Worm (Caenorhabditis elegans): Measurements from ENCODE around the gene ced-13.
A peak's percentile ranks its signal among the peaks of the same experiment; 100 is the strongest.

Gene ced-13

ce11 chrX:8286164-8286563 lies 13.3 kb downstream of the ced-13 start:
- TF ChIP-seq ceh-83 (GFP tag; optimal IDR thresholded peaks at IDR 0.05) (no peak), elt-3 (tag; optimal IDR thresholded peaks at IDR 0.05) (no peak), sem-2 (GFP tag; optimal IDR thresholded peaks at IDR 0.05) (no peak), nhr-12 (tag; optimal IDR thresholded peaks at IDR 0.05) (no peak)

ce11 chrX:8285169-8285796 lies 14.2 kb downstream of the ced-13 start, which contains the start of the genes fis-2 and F13B9.2:
Gene fis-2 (minus strand): TSS chrX:8285219.
Gene F13B9.2 (plus strand): TSS chrX:8285683.
- TF ChIP-seq nhr-28 (tag; optimal IDR thresholded peaks at IDR 0.05) = no peak
- TF ChIP-seq nhr-237 (tag; optimal IDR thresholded peaks at IDR 0.05) = no peak
- TF ChIP-seq cnd-1 (tag; optimal IDR thresholded peaks at IDR 0.05) = no peak
- peak; percentile 1 for TF ChIP-seq blmp-1 (tag; optimal IDR thresholded peaks at IDR 0.05)
- TF ChIP-seq pha-4 (tag; optimal IDR thresholded peaks at IDR 0.05) = no peak
- no peak for TF ChIP-seq mep-1 (tag; optimal IDR thresholded peaks at IDR 0.05)
- peak; percentile 89 for TF ChIP-seq elt-1 (tag; optimal IDR thresholded peaks at IDR 0.05; ENCODE audit: borderline replicate concordance, insufficient read depth)
- TF ChIP-seq nhr-76 (tag; optimal IDR thresholded peaks at IDR 0.05) = no peak
- no peak for TF ChIP-seq mls-2 (tag; optimal IDR thresholded peaks at IDR 0.05)
- TF ChIP-seq mab-5 (tag; optimal IDR thresholded peaks at IDR 0.05) = no peak
- no peak for TF ChIP-seq zip-8 (tag; optimal IDR thresholded peaks at IDR 0.05)
- no peak for TF ChIP-seq nhr-2 (tag; optimal IDR thresholded peaks at IDR 0.05)
- TF ChIP-seq flh-1 (GFP tag; optimal IDR thresholded peaks at IDR 0.05) = no peak
- TF ChIP-seq unc-39 (tag; optimal IDR thresholded peaks at IDR 0.05) = no peak
- peak; percentile 36 for TF ChIP-seq ham-2 (GFP tag; optimal IDR thresholded peaks at IDR 0.05)
- TF ChIP-seq hlh-1 (tag; optimal IDR thresholded peaks at IDR 0.05) = no peak
- TF ChIP-seq ceh-43 (GFP tag; optimal IDR thresholded peaks at IDR 0.05) = no peak
- no peak for TF ChIP-seq nhr-12 (tag; optimal IDR thresholded peaks at IDR 0.05)
- TF ChIP-seq ztf-11 (tag; optimal IDR thresholded peaks at IDR 0.05) = no peak
- TF ChIP-seq sem-2 (GFP tag; optimal IDR thresholded peaks at IDR 0.05) = no peak

DNA sequence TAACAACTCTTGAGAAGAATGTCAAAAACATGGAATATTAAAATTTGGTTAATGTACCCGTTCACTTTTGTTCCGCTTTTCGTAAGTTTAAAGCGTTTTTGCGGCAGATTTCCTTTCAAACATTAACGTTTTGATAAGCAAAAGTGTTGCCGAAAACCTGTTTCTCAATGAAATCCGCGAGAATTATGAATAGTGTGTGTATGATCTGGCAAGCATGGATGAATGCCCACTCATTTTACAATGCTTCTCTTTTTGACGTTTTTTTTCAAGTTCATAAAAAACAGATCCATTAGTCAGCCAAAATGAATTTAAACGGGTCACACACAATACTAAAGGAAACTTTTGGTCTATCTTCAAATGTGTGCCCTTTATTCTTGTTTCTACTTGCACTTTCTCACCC lies 15.5 kb downstream of the ced-13 start:
- TF ChIP-seq flh-1 (GFP tag; optimal IDR thresholded peaks at IDR 0.05) = no peak
- no peak for TF ChIP-seq ceh-43 (GFP tag; optimal IDR thresholded peaks at IDR 0.05)
- TF ChIP-seq nhr-12 (tag; optimal IDR thresholded peaks at IDR 0.05) = no peak
- no peak for TF ChIP-seq lsy-2 (tag; optimal IDR thresholded peaks at IDR 0.05)
- no peak for TF ChIP-seq unc-62 (GFP tag; optimal IDR thresholded peaks at IDR 0.05)
- no peak for TF ChIP-seq ztf-11 (tag; optimal IDR thresholded peaks at IDR 0.05)

- TF ChIP-seq tbx-8 (GFP tag; optimal IDR thresholded peaks at IDR 0.05) = no peak
- no peak for TF ChIP-seq sptf-1 (tag; optimal IDR thresholded peaks at IDR 0.05)
- no peak for TF ChIP-seq unc-120 (tag; optimal IDR thresholded peaks at IDR 0.05; ENCODE audit: poor library complexity, severe bottlenecking)
- no peak for TF ChIP-seq ztf-11 (tag; optimal IDR thresholded peaks at IDR 0.05)
- TF ChIP-seq flh-1 (GFP tag; optimal IDR thresholded peaks at IDR 0.05) = no peak
- TF ChIP-seq unc-39 (tag; optimal IDR thresholded peaks at IDR 0.05) = no peak
- no peak for TF ChIP-seq ceh-43 (GFP tag; optimal IDR thresholded peaks at IDR 0.05)
- TF ChIP-seq pha-4 (tag; optimal IDR thresholded peaks at IDR 0.05) = no peak
- no peak for TF ChIP-seq snpc-4 (tag; optimal IDR thresholded peaks at IDR 0.05)
- no peak for TF ChIP-seq lsy-2 (tag; optimal IDR thresholded peaks at IDR 0.05)
- TF ChIP-seq zip-8 (tag; optimal IDR thresholded peaks at IDR 0.05) = no peak
These were observed 22.5 kb downstream of the ced-13 start for ce11 chrX:8276984-8277383.

DNA sequence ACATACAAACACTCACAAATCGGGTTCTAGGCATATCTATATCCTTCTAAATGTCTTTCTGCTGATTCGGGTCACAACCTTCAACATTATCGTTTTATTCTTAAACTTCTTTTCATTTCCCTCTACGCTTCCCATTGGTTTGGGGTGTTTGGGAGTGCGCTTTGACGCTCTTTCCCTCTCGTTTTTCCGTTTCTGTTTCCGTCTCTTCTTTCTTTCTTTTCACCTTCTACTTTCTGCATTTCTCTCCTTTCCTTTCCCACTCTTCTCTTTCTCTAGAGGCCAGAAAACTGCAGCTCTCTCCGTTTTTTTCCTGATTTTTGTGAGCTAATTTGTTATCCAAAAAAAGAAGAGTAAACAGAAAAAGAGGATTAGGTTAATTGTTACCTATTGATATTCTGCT lies 23.1 kb downstream of the ced-13 start:
- TF ChIP-seq blmp-1 (tag; optimal IDR thresholded peaks at IDR 0.05) = no peak
- TF ChIP-seq unc-120 (tag; optimal IDR thresholded peaks at IDR 0.05; ENCODE audit: poor library complexity, severe bottlenecking) = peak; percentile 42
- TF ChIP-seq sptf-1 (tag; optimal IDR thresholded peaks at IDR 0.05) = peak; percentile 18
- TF ChIP-seq flh-1 (GFP tag; optimal IDR thresholded peaks at IDR 0.05) = no peak

DNA sequence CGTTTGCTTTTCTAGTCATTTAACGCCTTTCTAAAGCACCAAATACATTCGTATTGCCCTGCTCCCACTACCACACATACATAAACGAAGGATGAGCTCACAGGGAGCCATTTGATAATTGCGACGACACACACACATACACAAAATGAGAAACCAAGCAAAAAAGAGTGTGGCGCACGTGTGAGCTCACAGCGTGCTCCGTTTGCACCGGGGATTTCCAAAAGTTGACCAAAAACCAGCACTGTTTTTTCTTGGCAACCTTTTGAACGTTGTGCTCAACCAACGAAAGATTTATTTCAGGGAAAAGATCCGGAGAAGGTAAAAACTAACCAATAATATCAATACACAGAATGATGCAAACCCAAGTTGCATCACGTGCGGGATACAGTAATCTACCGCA lies 24.6 kb downstream of the ced-13 start, which contains the start of gene ksr-1:
Gene ksr-1 (plus strand): TSS at position 301 of the 400 bp plus-strand sequence.
- TF ChIP-seq nhr-237 (tag; optimal IDR thresholded peaks at IDR 0.05) = no peak
- TF ChIP-seq nhr-28 (tag; optimal IDR thresholded peaks at IDR 0.05) = no peak
- TF ChIP-seq flh-1 (GFP tag; optimal IDR thresholded peaks at IDR 0.05) = no peak
- no peak for TF ChIP-seq tbx-8 (GFP tag; optimal IDR thresholded peaks at IDR 0.05)
